Worm (Caenorhabditis elegans) whole organism, L3 larva: ENCODE data around the gene F49C12.9.

Experiments used
- ama-1 ChIP-seq: fragments of 150-350 bp; optimal IDR thresholded peaks from 2 replicates; lab custom pipeline; 2018
- nhr-237 ChIP-seq: fragments of 150-350 bp; optimal IDR thresholded peaks from 2 replicates; lab custom pipeline; 2014; ENCODE audit warnings: missing biosample characterization, missing genetic modification characterization
- nhr-77 ChIP-seq: fragments of 150-350 bp; optimal IDR thresholded peaks from 2 replicates; lab custom pipeline; 2014; ENCODE audit warnings: missing biosample characterization, missing genetic modification characterization
- ztf-11 ChIP-seq: fragments of 150-350 bp; optimal IDR thresholded peaks from 2 replicates; lab custom pipeline; 2014; ENCODE audit warnings: missing biosample characterization, missing genetic modification characterization

DNA sequence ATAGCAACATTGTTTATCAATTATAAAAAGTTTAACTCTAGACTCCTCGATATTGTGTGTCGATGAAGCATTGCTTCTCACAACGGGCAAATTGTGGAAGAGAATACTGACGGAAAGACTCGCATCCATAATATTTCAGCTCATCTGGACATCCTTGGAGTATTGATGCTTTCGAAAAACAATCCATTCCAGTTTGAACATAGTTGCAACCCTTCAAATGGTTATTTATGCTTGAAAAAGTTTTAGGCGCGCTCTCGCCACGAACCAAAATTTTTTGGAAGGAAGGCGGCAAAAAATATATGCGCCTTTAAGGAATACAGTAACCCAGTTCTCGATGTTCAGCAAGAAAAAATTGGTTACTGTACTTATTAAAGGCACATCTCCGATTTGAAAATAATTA is 6.5 kb upstream of the F49C12.9 start:
- TF ChIP-seq nhr-237 (tag; lab: Kevin White, UChicago) (no peak), ztf-11 (tag; lab: Kevin White, UChicago) (no peak), ama-1 (peak; percentile 58), nhr-77 (no peak)
